Worm (Caenorhabditis elegans) whole organism, L2 larva: ENCODE data around the gene Y32F6B.9.

Experiments used
- C34F6.9 ChIP-seq: fragments of 150-350 bp; optimal IDR thresholded peaks from 2 replicates; lab custom pipeline; 2014; ENCODE audit warnings: missing biosample characterization, missing genetic modification characterization
- F13H6.1 ChIP-seq: sonication (generic microtip); optimal IDR thresholded peaks from 2 replicates; lab custom pipeline; 2016; ENCODE audit warnings: missing genetic modification characterization, missing compliant biosample characterization
- R02D3.7 ChIP-seq: fragments of 150-350 bp; optimal IDR thresholded peaks from 2 replicates; lab custom pipeline; 2014; ENCODE audit warnings: missing biosample characterization, missing genetic modification characterization
- Y55F3AM.14 ChIP-seq: fragments of 200-800 bp; sonication (Bioruptor generic); optimal IDR thresholded peaks from 2 replicates; lab custom pipeline; 2018; ENCODE audit warnings: mild to moderate bottlenecking, missing genetic modification characterization, missing compliant biosample characterization
- ZK546.5 ChIP-seq: sonication (generic microtip); optimal IDR thresholded peaks from 2 replicates; lab custom pipeline; 2017; ENCODE audit warnings: missing biosample characterization, missing genetic modification characterization
- aly-2 ChIP-seq: fragments of 150-350 bp; optimal IDR thresholded peaks from 2 replicates; lab custom pipeline; 2014; ENCODE audit warnings: missing biosample characterization, missing genetic modification characterization
- ama-1 ChIP-seq: fragments of 150-350 bp; optimal IDR thresholded peaks from 2 replicates; lab custom pipeline; 2018; ENCODE audit warnings: inconsistent platforms
- blmp-1 ChIP-seq: sonication (generic microtip); optimal IDR thresholded peaks from 2 replicates; lab custom pipeline; 2017; ENCODE audit warnings: missing genetic modification characterization, mild to moderate bottlenecking, missing compliant biosample characterization, antibody characterized with exemption, moderate library complexity; ENCODE audit not compliant: insufficient read depth
- ceh-16 ChIP-seq: fragments of 150-350 bp; optimal IDR thresholded peaks from 2 replicates; lab custom pipeline; 2014; ENCODE audit warnings: missing biosample characterization, missing genetic modification characterization
- crh-2 ChIP-seq: sonication (generic microtip); optimal IDR thresholded peaks from 2 replicates; lab custom pipeline; 2017; ENCODE audit warnings: missing biosample characterization, missing genetic modification characterization
- dmd-4 ChIP-seq: sonication (generic microtip); optimal IDR thresholded peaks from 2 replicates; lab custom pipeline; 2017; ENCODE audit warnings: missing biosample characterization, missing genetic modification characterization
- elt-1 ChIP-seq: fragments of 150-350 bp; optimal IDR thresholded peaks from 2 replicates; lab custom pipeline; 2014; ENCODE audit warnings: missing biosample characterization, missing genetic modification characterization
- elt-3 ChIP-seq: sonication (generic microtip); optimal IDR thresholded peaks from 2 replicates; lab custom pipeline; 2017; ENCODE audit warnings: missing biosample characterization, missing genetic modification characterization
- fos-1 ChIP-seq: fragments of 150-350 bp; optimal IDR thresholded peaks from 2 replicates; lab custom pipeline; 2014; ENCODE audit warnings: missing biosample characterization, missing genetic modification characterization
- gmeb-1 ChIP-seq: fragments of 150-350 bp; optimal IDR thresholded peaks from 2 replicates; lab custom pipeline; 2014; ENCODE audit warnings: missing biosample characterization, missing genetic modification characterization
- lin-11 ChIP-seq: fragments of 150-350 bp; sonication (generic microtip); optimal IDR thresholded peaks from 2 replicates; lab custom pipeline; 2014; ENCODE audit warnings: missing biosample characterization, missing genetic modification characterization, inconsistent platforms, mixed read lengths
- lsy-2 ChIP-seq, 2 experiments: fragments of 150-350 bp in 1 of 2; sonication (generic microtip) in 1 of 2; optimal IDR thresholded peaks; 2 replicates each; lab custom pipeline; 2014 to 2017; ENCODE audit warnings: missing biosample characterization in 2 of 2, missing genetic modification characterization in 2 of 2
- nhr-10 ChIP-seq: sonication (generic microtip); optimal IDR thresholded peaks from 2 replicates; lab custom pipeline; 2017; ENCODE audit warnings: missing biosample characterization, missing genetic modification characterization
- nhr-11 ChIP-seq: fragments of 150-350 bp; optimal IDR thresholded peaks from 2 replicates; lab custom pipeline; 2014; ENCODE audit warnings: missing biosample characterization, missing genetic modification characterization
- nhr-12 ChIP-seq: fragments of 150-350 bp; optimal IDR thresholded peaks from 2 replicates; lab custom pipeline; 2014; ENCODE audit warnings: missing biosample characterization, missing genetic modification characterization
- nhr-129 ChIP-seq: fragments of 150-350 bp; optimal IDR thresholded peaks from 2 replicates; lab custom pipeline; 2014; ENCODE audit warnings: missing biosample characterization, missing genetic modification characterization
- nhr-21 ChIP-seq: fragments of 150-350 bp; optimal IDR thresholded peaks from 2 replicates; lab custom pipeline; 2014; ENCODE audit warnings: missing biosample characterization, missing genetic modification characterization
- nhr-23 ChIP-seq: fragments of 150-350 bp; optimal IDR thresholded peaks from 2 replicates; lab custom pipeline; 2014; ENCODE audit warnings: missing biosample characterization, missing genetic modification reagents, missing genetic modification characterization
- nhr-25 ChIP-seq: fragments of 150-350 bp; sonication (generic microtip); optimal IDR thresholded peaks from 3 replicates; lab custom pipeline; 2014; ENCODE audit warnings: missing biosample characterization, missing genetic modification characterization
- nhr-6 ChIP-seq: fragments of 150-350 bp; optimal IDR thresholded peaks from 2 replicates; lab custom pipeline; 2014; ENCODE audit warnings: missing biosample characterization, missing genetic modification characterization
- nhr-77 ChIP-seq: fragments of 150-350 bp; optimal IDR thresholded peaks from 2 replicates; lab custom pipeline; 2014; ENCODE audit warnings: missing biosample characterization, missing genetic modification characterization
- peb-1 ChIP-seq: fragments of 150-350 bp; optimal IDR thresholded peaks from 2 replicates; lab custom pipeline; 2014; ENCODE audit warnings: missing biosample characterization, missing genetic modification characterization
- sem-4 ChIP-seq: fragments of 150-350 bp; optimal IDR thresholded peaks from 2 replicates; lab custom pipeline; 2014; ENCODE audit warnings: missing biosample characterization, missing genetic modification reagents, missing genetic modification characterization
- skn-1 ChIP-seq: sonication (generic microtip); optimal IDR thresholded peaks from 2 replicates; lab custom pipeline; 2017; ENCODE audit warnings: missing biosample characterization, missing genetic modification characterization
- sma-3 ChIP-seq: sonication (generic microtip); optimal IDR thresholded peaks from 2 replicates; lab custom pipeline; 2016; ENCODE audit warnings: missing genetic modification reagents, missing genetic modification characterization, missing compliant biosample characterization
- sma-9 ChIP-seq, 2 experiments: fragments of 150-350 bp in 1 of 2; sonication (generic microtip) in 1 of 2; optimal IDR thresholded peaks; 2 replicates each; lab custom pipeline; 2014 to 2016; ENCODE audit warnings: missing genetic modification characterization in 2 of 2, mild to moderate bottlenecking in 1 of 2, missing biosample characterization in 1 of 2, missing compliant biosample characterization in 1 of 2, missing genetic modification reagents in 1 of 2, moderate library complexity in 1 of 2
- snpc-4 ChIP-seq: fragments of 150-350 bp; optimal IDR thresholded peaks from 2 replicates; lab custom pipeline; 2014; ENCODE audit warnings: missing biosample characterization, missing genetic modification characterization
- unc-62 ChIP-seq: fragments of 150-350 bp; optimal IDR thresholded peaks from 2 replicates; lab custom pipeline; 2014; ENCODE audit warnings: missing biosample characterization, missing genetic modification reagents, missing genetic modification characterization
- ztf-1 ChIP-seq: fragments of 200-800 bp; sonication (Bioruptor generic); conservative IDR thresholded peaks from 2 replicates; pipeline ENCODE4 v1.3.6; 2022; ENCODE audit warnings: missing genetic modification characterization, missing compliant biosample characterization
- ztf-11 ChIP-seq: sonication (generic microtip); optimal IDR thresholded peaks from 2 replicates; lab custom pipeline; 2017; ENCODE audit warnings: missing biosample characterization, missing genetic modification characterization
- ztf-4 ChIP-seq: fragments of 150-350 bp; optimal IDR thresholded peaks from 2 replicates; lab custom pipeline; 2014; ENCODE audit warnings: missing biosample characterization, missing genetic modification characterization

Y32F6B.9 gene

ce11 chrV:10475421-10475820 lies 3.1 kb upstream of the Y32F6B.9 start:
- TF ChIP-seq ztf-11 (tag; lab: Kevin White, UChicago): no peak
- TF ChIP-seq lin-11 (tag; lab: Kevin White, UChicago): no peak
- no peak for TF ChIP-seq sma-3 (GFP tag; lab: Kevin White, UChicago)
- TF ChIP-seq ZK546.5 (tag; lab: Kevin White, UChicago): no peak
- TF ChIP-seq elt-3 (tag; lab: Kevin White, UChicago): no peak
- TF ChIP-seq lsy-2 (tag; optimal IDR thresholded peaks at IDR 0.05; lab: Kevin White, UChicago): no peak
- TF ChIP-seq elt-1 (tag; lab: Kevin White, UChicago): no peak
- TF ChIP-seq nhr-25 (tag; lab: Kevin White, UChicago): no peak
- no peak for TF ChIP-seq blmp-1
- no peak for TF ChIP-seq snpc-4 (tag; lab: Kevin White, UChicago)
- no peak for TF ChIP-seq unc-62
- TF ChIP-seq nhr-10 (tag; lab: Kevin White, UChicago): no peak
- TF ChIP-seq, all 48 proteins: peak for 0

- TF ChIP-seq nhr-12 (tag; lab: Kevin White, UChicago): no peak
- peak; percentile 65 for TF ChIP-seq nhr-129 (tag; lab: Kevin White, UChicago)
- peak; percentile 50 for TF ChIP-seq Y55F3AM.14 (GFP tag; lab: Kevin White, UChicago)
- TF ChIP-seq lsy-2 (tag; optimal IDR thresholded peaks at IDR 0.05; lab: Kevin White, UChicago): peak in 1 of 2 experiments; percentile 4
- peak; percentile 12 for TF ChIP-seq nhr-25 (tag; lab: Kevin White, UChicago)
- no peak for TF ChIP-seq F13H6.1 (tag; lab: Kevin White, UChicago)
- TF ChIP-seq ama-1: peak; percentile 87
- peak; percentile 23 for TF ChIP-seq C34F6.9 (tag; lab: Kevin White, UChicago)
Measured at ce11 chrV:10476864-10477443, 1.5 kb upstream of the Y32F6B.9 start.

ce11 chrV:10483995-10484394 lies 5.5 kb downstream of the Y32F6B.9 start:
- TF ChIP-seq blmp-1 (no peak), sma-9 (GFP tag; optimal IDR thresholded peaks at IDR 0.05; lab: Kevin White, UChicago) (peak; percentile 34), sma-9 (tag; optimal IDR thresholded peaks at IDR 0.05; lab: Kevin White, UChicago) (no peak), fos-1 (tag; lab: Kevin White, UChicago) (peak; percentile 59), R02D3.7 (tag; lab: Kevin White, UChicago) (no peak)
- TF ChIP-seq, all 48 proteins: peak for 2

DNA sequence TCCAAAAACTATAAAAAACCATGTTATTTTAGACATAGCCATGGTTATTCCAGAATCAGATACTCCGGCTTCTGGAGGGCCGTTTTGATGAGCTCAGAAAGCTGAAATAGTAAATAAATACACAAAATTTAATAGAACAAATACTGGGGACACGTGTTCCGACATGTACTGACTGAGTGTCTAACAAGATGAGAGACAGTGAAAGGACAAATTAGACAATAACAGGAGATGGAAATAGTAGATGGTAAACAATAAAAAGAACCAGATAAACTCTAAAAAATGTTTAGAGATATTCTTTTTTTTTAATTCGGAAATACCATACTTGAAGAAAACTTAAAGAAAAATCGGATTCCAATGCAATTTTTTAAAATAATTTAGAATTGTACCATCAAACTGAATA lies 6.1 kb downstream of the Y32F6B.9 start, which contains the start of gene Y32F6B.1:
Gene Y32F6B.1, minus strand, starts transcription at position 101 of the 400 bp plus-strand sequence.
- no peak for TF ChIP-seq fos-1 (tag; lab: Kevin White, UChicago)
- no peak for TF ChIP-seq ztf-1 (GFP tag; lab: Robert Waterston, UW)
- no peak for TF ChIP-seq nhr-77
- no peak for TF ChIP-seq gmeb-1 (tag; lab: Kevin White, UChicago)
- TF ChIP-seq dmd-4 (tag; lab: Kevin White, UChicago): no peak
- no peak for TF ChIP-seq sma-9 (GFP tag; optimal IDR thresholded peaks at IDR 0.05; lab: Kevin White, UChicago)
- TF ChIP-seq sma-9 (tag; optimal IDR thresholded peaks at IDR 0.05; lab: Kevin White, UChicago): no peak
- TF ChIP-seq sem-4 (tag; lab: Kevin White, UChicago): no peak
- TF ChIP-seq lin-11 (tag; lab: Kevin White, UChicago): no peak
- no peak for TF ChIP-seq ztf-4 (tag; lab: Kevin White, UChicago)
- no peak for TF ChIP-seq ceh-16 (tag; lab: Kevin White, UChicago)
- no peak for TF ChIP-seq skn-1 (tag; lab: Kevin White, UChicago)
- no peak for TF ChIP-seq crh-2 (tag; lab: Kevin White, UChicago)
- TF ChIP-seq elt-3 (tag; lab: Kevin White, UChicago): no peak
- TF ChIP-seq nhr-11 (tag; lab: Kevin White, UChicago): no peak
- no peak for TF ChIP-seq nhr-12 (tag; lab: Kevin White, UChicago)
- no peak for TF ChIP-seq nhr-6 (tag; lab: Kevin White, UChicago)
- TF ChIP-seq peb-1 (tag; lab: Kevin White, UChicago): no peak
- TF ChIP-seq lsy-2 (tag; optimal IDR thresholded peaks at IDR 0.05; lab: Kevin White, UChicago): no peak
- no peak for TF ChIP-seq nhr-10 (tag; lab: Kevin White, UChicago)

DNA sequence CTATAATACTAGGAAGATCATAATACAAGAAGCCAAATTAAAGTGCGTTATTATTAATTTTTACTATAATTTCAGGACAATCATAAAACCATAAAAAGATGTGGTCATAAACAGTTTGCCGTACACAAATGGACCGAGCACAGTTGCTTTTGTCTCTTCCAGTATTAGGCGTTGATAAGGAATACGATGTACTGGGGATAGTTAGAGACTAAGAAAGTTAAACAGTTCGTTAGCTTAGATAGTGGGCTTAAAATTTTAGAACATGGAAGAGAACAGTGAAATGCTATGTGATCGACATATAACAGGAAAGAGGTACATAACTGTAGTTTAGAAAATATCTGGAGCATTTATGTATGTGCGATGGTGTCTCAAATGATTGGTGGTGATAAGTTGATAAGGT lies 6.9 kb downstream of the Y32F6B.9 start:
- TF ChIP-seq F13H6.1 (tag; lab: Kevin White, UChicago): peak; percentile 7
- no peak for TF ChIP-seq blmp-1
- no peak for TF ChIP-seq nhr-21 (tag; lab: Kevin White, UChicago)
- no peak for TF ChIP-seq nhr-10 (tag; lab: Kevin White, UChicago)
- TF ChIP-seq fos-1 (tag; lab: Kevin White, UChicago): peak; percentile 57
- no peak for TF ChIP-seq Y55F3AM.14 (GFP tag; lab: Kevin White, UChicago)
- TF ChIP-seq nhr-77: no peak
- TF ChIP-seq nhr-23 (tag; lab: Kevin White, UChicago): no peak
- no peak for TF ChIP-seq C34F6.9 (tag; lab: Kevin White, UChicago)
- TF ChIP-seq crh-2 (tag; lab: Kevin White, UChicago): peak; percentile 5
- TF ChIP-seq sem-4 (tag; lab: Kevin White, UChicago): no peak
- TF ChIP-seq gmeb-1 (tag; lab: Kevin White, UChicago): no peak
- no peak for TF ChIP-seq ZK546.5 (tag; lab: Kevin White, UChicago)
- TF ChIP-seq sma-9 (GFP tag; optimal IDR thresholded peaks at IDR 0.05; lab: Kevin White, UChicago): no peak
- TF ChIP-seq sma-9 (tag; optimal IDR thresholded peaks at IDR 0.05; lab: Kevin White, UChicago): no peak
- no peak for TF ChIP-seq aly-2
